Comparison of ENCODE assay signal across 1 fruit fly cellular context in genomic region chr3R:7892246-7893000, dm6.
A peak's percentile ranks its signal among the peaks of the same experiment; 100 is the strongest.
TF ChIP-seq lines count a peak whose summit lies in the region.

No protein-coding gene starts in this region.

TF ChIP-seq in whole organism, embryonic, 481 proteins besides CTCF, POLR2A, EP300 and RAD21 (continued from another document):
- no peak for TF ChIP-seq grn (GFP tag; optimal IDR thresholded peaks at IDR 0.05; lab: Kevin White, UChicago)
- no peak for TF ChIP-seq kah (GFP tag; optimal IDR thresholded peaks at IDR 0.05; lab: Kevin White, UChicago)
- peak; percentile 69 for TF ChIP-seq cwo (GFP tag; optimal IDR thresholded peaks at IDR 0.05; lab: Kevin White, UChicago)
- 0 out of 2 replicates have a peak, but pooled peaks have one; percentile 32 for TF ChIP-seq ara (GFP tag; IDR thresholded peaks at IDR 0.05; lab: Robert Waterston, UW)
- no peak for TF ChIP-seq peb (GFP tag; IDR thresholded peaks at IDR 0.05; lab: Robert Waterston, UW)
- TF ChIP-seq CoRest (tag; optimal IDR thresholded peaks at IDR 0.05; lab: Kevin White, UChicago): peak; percentile 16
- peak; percentile 28 for TF ChIP-seq CG8924 (tag; optimal IDR thresholded peaks at IDR 0.05; lab: Kevin White, UChicago)
- TF ChIP-seq ems (GFP tag; optimal IDR thresholded peaks at IDR 0.05; lab: Kevin White, UChicago): no peak
- TF ChIP-seq CG12104 (GFP tag; optimal IDR thresholded peaks at IDR 0.05; lab: Kevin White, UChicago): peak; percentile 31
- TF ChIP-seq Ets97D (GFP tag; optimal IDR thresholded peaks at IDR 0.05; lab: Kevin White, UChicago): peak; percentile 67
- TF ChIP-seq Oli (tag; optimal IDR thresholded peaks at IDR 0.05; lab: Kevin White, UChicago): peak; percentile 15
- peak; percentile 63; the same call in 2 of the 3 replicates for TF ChIP-seq ci (GFP tag; IDR thresholded peaks at IDR 0.05; lab: Robert Waterston, UW)
- peak; percentile 7 for TF ChIP-seq mam (GFP tag; optimal IDR thresholded peaks at IDR 0.05; lab: Kevin White, UChicago)
- peak; percentile 5 for TF ChIP-seq HmgZ (tag; optimal IDR thresholded peaks at IDR 0.05; lab: Kevin White, UChicago)
- TF ChIP-seq Drgx (GFP tag; IDR thresholded peaks at IDR 0.05; lab: Robert Waterston, UW): peak; percentile 82
- peak; percentile 76 for TF ChIP-seq CG9932 (GFP tag; IDR thresholded peaks at IDR 0.05; lab: Robert Waterston, UW)
- TF ChIP-seq CG17802 (tag; optimal IDR thresholded peaks at IDR 0.05; lab: Kevin White, UChicago): no peak
- no peak for TF ChIP-seq Hey (tag; optimal IDR thresholded peaks at IDR 0.05; lab: Kevin White, UChicago)
- peak; percentile 78 for TF ChIP-seq CG32532 (GFP tag; IDR thresholded peaks at IDR 0.05; lab: Robert Waterston, UW)
- no peak for TF ChIP-seq ken (GFP tag; IDR thresholded peaks at IDR 0.05; lab: Robert Waterston, UW)
- no peak for TF ChIP-seq CG42726 (GFP tag; IDR thresholded peaks at IDR 0.05; lab: Robert Waterston, UW; ENCODE audit: partially characterized antibody)
- peak; percentile 15; the same call in 1 of the 2 replicates for TF ChIP-seq CG11247 (GFP tag; IDR thresholded peaks at IDR 0.05; lab: Robert Waterston, UW)
- TF ChIP-seq CG16863 (GFP tag; optimal IDR thresholded peaks at IDR 0.05; lab: Kevin White, UChicago): no peak
- peak; percentile 13 for TF ChIP-seq CG6813 (GFP tag; optimal IDR thresholded peaks at IDR 0.05; lab: Kevin White, UChicago)
- peak; percentile 24 for TF ChIP-seq fd3F (GFP tag; optimal IDR thresholded peaks at IDR 0.05; lab: Kevin White, UChicago)
- TF ChIP-seq HHEX (GFP tag; optimal IDR thresholded peaks at IDR 0.05; lab: Kevin White, UChicago): peak; percentile 7
- TF ChIP-seq stc (GFP tag; IDR thresholded peaks at IDR 0.05; lab: Robert Waterston, UW): peak; percentile 44; the same call in 1 of the 2 replicates
- TF ChIP-seq tin (GFP tag; optimal IDR thresholded peaks at IDR 0.05; lab: Kevin White, UChicago): no peak
- peak; percentile 43 for TF ChIP-seq H2.0 (GFP tag; IDR thresholded peaks at IDR 0.05; lab: Robert Waterston, UW)
- no peak for TF ChIP-seq CG7745 (tag; optimal IDR thresholded peaks at IDR 0.05; lab: Kevin White, UChicago)
- TF ChIP-seq CG18619 (GFP tag; optimal IDR thresholded peaks at IDR 0.05; lab: Kevin White, UChicago): peak; percentile 38
- peak; percentile 37 for TF ChIP-seq Fer3 (tag; optimal IDR thresholded peaks at IDR 0.05; lab: Kevin White, UChicago)
- TF ChIP-seq phol (tag; optimal IDR thresholded peaks at IDR 0.05; lab: Kevin White, UChicago): peak; percentile 92
- TF ChIP-seq CG9437 (GFP tag; optimal IDR thresholded peaks at IDR 0.05; lab: Kevin White, UChicago): peak; percentile 5
- TF ChIP-seq PHDP (tag; optimal IDR thresholded peaks at IDR 0.05; lab: Kevin White, UChicago): peak; percentile 21
- peak; percentile 55 for TF ChIP-seq caup (GFP tag; optimal IDR thresholded peaks at IDR 0.05; lab: Kevin White, UChicago; ENCODE audit: severe bottlenecking)
- no peak for TF ChIP-seq CG8290 (GFP tag; optimal IDR thresholded peaks at IDR 0.05; lab: Kevin White, UChicago)
- TF ChIP-seq CG8290 (tag; optimal IDR thresholded peaks at IDR 0.05; lab: Kevin White, UChicago): peak; percentile 29 to 52
- peak; percentile 26 for TF ChIP-seq NfI (GFP tag; optimal IDR thresholded peaks at IDR 0.05; lab: Kevin White, UChicago)
- peak; percentile 62 for TF ChIP-seq CG2678 (tag; optimal IDR thresholded peaks at IDR 0.05; lab: Kevin White, UChicago)
- no peak for TF ChIP-seq CG10565 (GFP tag; optimal IDR thresholded peaks at IDR 0.05; lab: Kevin White, UChicago)
- TF ChIP-seq CG9817 (tag; optimal IDR thresholded peaks at IDR 0.05; lab: Kevin White, UChicago): peak; percentile 49
- TF ChIP-seq ttk (GFP tag; IDR thresholded peaks at IDR 0.05; lab: Robert Waterston, UW): peak; percentile 32; the same call in 1 of the 2 replicates
- TF ChIP-seq dmrt99B (tag; optimal IDR thresholded peaks at IDR 0.05; lab: Kevin White, UChicago): peak; percentile 48
- peak; percentile 21 for TF ChIP-seq CG2712 (tag; optimal IDR thresholded peaks at IDR 0.05; lab: Kevin White, UChicago)
- TF ChIP-seq CG13894 (tag; optimal IDR thresholded peaks at IDR 0.05; lab: Kevin White, UChicago): peak; percentile 85
- peak in 1 of 2 experiments; percentile 25 for TF ChIP-seq bsh (GFP tag; optimal IDR thresholded peaks at IDR 0.05; lab: Kevin White, UChicago)
- TF ChIP-seq CG14014 (GFP tag; IDR thresholded peaks at IDR 0.05; lab: Robert Waterston, UW): peak; percentile 42; the same call in 1 of the 2 replicates
- TF ChIP-seq CG18599 (GFP tag; optimal IDR thresholded peaks at IDR 0.05; lab: Kevin White, UChicago): peak; percentile 66
- 0 out of 2 replicates have a peak, but pooled peaks have one; percentile 28 for TF ChIP-seq GATAe (GFP tag; conservative IDR thresholded peaks at IDR 0.05; lab: Robert Waterston, UW)
- peak; percentile 35 for TF ChIP-seq exex (tag; optimal IDR thresholded peaks at IDR 0.05; lab: Kevin White, UChicago)
- 0 out of 2 replicates have a peak, but pooled peaks have one; percentile 39 for TF ChIP-seq Awh (GFP tag; IDR thresholded peaks at IDR 0.05; lab: Robert Waterston, UW)
- TF ChIP-seq Dad (GFP tag; optimal IDR thresholded peaks at IDR 0.05; lab: Kevin White, UChicago): no peak
- TF ChIP-seq BtbVII (GFP tag; optimal IDR thresholded peaks at IDR 0.05; lab: Kevin White, UChicago): peak; percentile 54
- TF ChIP-seq pzg (GFP tag; optimal IDR thresholded peaks at IDR 0.05; lab: Kevin White, UChicago): no peak
- peak; percentile 1 for TF ChIP-seq CG13424 (tag; optimal IDR thresholded peaks at IDR 0.05; lab: Kevin White, UChicago)
- peak; percentile 35; the same call in 1 of the 2 replicates for TF ChIP-seq vvl (GFP tag; IDR thresholded peaks at IDR 0.05; lab: Robert Waterston, UW)
- peak; percentile 94 for TF ChIP-seq Deaf1 (tag; optimal IDR thresholded peaks at IDR 0.05; lab: Kevin White, UChicago)
- peak; percentile 56 for TF ChIP-seq D19B (GFP tag; optimal IDR thresholded peaks at IDR 0.05; lab: Kevin White, UChicago)
- peak; percentile 50 for TF ChIP-seq CG3281 (GFP tag; optimal IDR thresholded peaks at IDR 0.05; lab: Kevin White, UChicago)
- TF ChIP-seq hkb (optimal IDR thresholded peaks at IDR 0.05; lab: Kevin White, UChicago): no peak
- TF ChIP-seq hkb (GFP tag; IDR thresholded peaks at IDR 0.05; lab: Robert Waterston, UW): peak; percentile 51
- peak; percentile 68 for TF ChIP-seq row (GFP tag; IDR thresholded peaks at IDR 0.05; lab: Robert Waterston, UW)
- 0 out of 2 replicates have a peak, but pooled peaks have one; percentile 16 for TF ChIP-seq CG31441 (GFP tag; IDR thresholded peaks at IDR 0.05; lab: Robert Waterston, UW)
- peak; percentile 22 for TF ChIP-seq scrt (GFP tag; optimal IDR thresholded peaks at IDR 0.05; lab: Kevin White, UChicago)
- peak; percentile 1 for TF ChIP-seq fd102C (GFP tag; optimal IDR thresholded peaks at IDR 0.05; lab: Kevin White, UChicago)
- no peak for TF ChIP-seq fu2 (GFP tag; optimal IDR thresholded peaks at IDR 0.05; lab: Kevin White, UChicago)
- TF ChIP-seq CG31224 (GFP tag; IDR thresholded peaks at IDR 0.05; lab: Robert Waterston, UW): peak; percentile 36; the same call in 1 of the 2 replicates
- peak; percentile 25; the same call in 1 of the 2 replicates for TF ChIP-seq CG7372 (GFP tag; IDR thresholded peaks at IDR 0.05; lab: Robert Waterston, UW)
- peak; percentile 26; the same call in 1 of the 3 replicates for TF ChIP-seq Mrtf (GFP tag; IDR thresholded peaks at IDR 0.05; lab: Robert Waterston, UW)
- peak; percentile 11 for TF ChIP-seq CG17385 (GFP tag; optimal IDR thresholded peaks at IDR 0.05; lab: Kevin White, UChicago)
- peak; percentile 38 for TF ChIP-seq B-H1 (GFP tag; IDR thresholded peaks at IDR 0.05; lab: Robert Waterston, UW)
- peak; percentile 45 for TF ChIP-seq bcd (GFP tag; optimal IDR thresholded peaks at IDR 0.05; lab: Kevin White, UChicago)
- no peak for TF ChIP-seq her (GFP tag; optimal IDR thresholded peaks at IDR 0.05; lab: Kevin White, UChicago)
- TF ChIP-seq Atf-2 (GFP tag; optimal IDR thresholded peaks at IDR 0.05; lab: Kevin White, UChicago): no peak
- TF ChIP-seq gsb (GFP tag; IDR thresholded peaks at IDR 0.05; lab: Robert Waterston, UW): no peak
- TF ChIP-seq Med (GFP tag; lab: Kevin White, UChicago): peak; percentile 89
- no peak for TF ChIP-seq Scr (GFP tag; IDR thresholded peaks at IDR 0.05; lab: Robert Waterston, UW; ENCODE audit: partially characterized antibody)
- no peak; the same call in 1 of the 2 replicates for TF ChIP-seq ranshi (GFP tag; IDR thresholded peaks at IDR 0.05; lab: Robert Waterston, UW)
- TF ChIP-seq CG10147 (GFP tag; optimal IDR thresholded peaks at IDR 0.05; lab: Kevin White, UChicago): peak; percentile 57
- TF ChIP-seq CG14441 (GFP tag; IDR thresholded peaks at IDR 0.05; lab: Robert Waterston, UW): peak; percentile 68
- TF ChIP-seq Dbx (GFP tag; IDR thresholded peaks at IDR 0.05; lab: Robert Waterston, UW): peak; percentile 79
- TF ChIP-seq CG2199 (GFP tag; IDR thresholded peaks at IDR 0.05; lab: Robert Waterston, UW): no peak
- no peak for TF ChIP-seq ewg (GFP tag; optimal IDR thresholded peaks at IDR 0.05; lab: Kevin White, UChicago)
- peak; percentile 44 for TF ChIP-seq CG12659 (GFP tag; optimal IDR thresholded peaks at IDR 0.05; lab: Kevin White, UChicago)
- no peak for TF ChIP-seq Ssrp (tag; optimal IDR thresholded peaks at IDR 0.05; lab: Kevin White, UChicago)
- peak; percentile 20 for TF ChIP-seq CG2875 (GFP tag; optimal IDR thresholded peaks at IDR 0.05; lab: Kevin White, UChicago)
- no peak for TF ChIP-seq YL-1 (GFP tag; optimal IDR thresholded peaks at IDR 0.05; lab: Kevin White, UChicago)
- peak; percentile 70 for TF ChIP-seq Meics (GFP tag; optimal IDR thresholded peaks at IDR 0.05; lab: Kevin White, UChicago)
- peak; percentile 56; the same call in 1 of the 3 replicates for TF ChIP-seq CG6175 (GFP tag; IDR thresholded peaks at IDR 0.05; lab: Robert Waterston, UW)
- TF ChIP-seq CG1602 (GFP tag; optimal IDR thresholded peaks at IDR 0.05; lab: Kevin White, UChicago): no peak
- TF ChIP-seq CG13296 (GFP tag; optimal IDR thresholded peaks at IDR 0.05; lab: Kevin White, UChicago): peak; percentile 43
- peak; percentile 80 for TF ChIP-seq lab (GFP tag; optimal IDR thresholded peaks at IDR 0.05; lab: Kevin White, UChicago)
- peak; percentile 32; the same call in 1 of the 2 replicates for TF ChIP-seq E2f1 (GFP tag; IDR thresholded peaks at IDR 0.05; lab: Robert Waterston, UW)
- peak; percentile 31 for TF ChIP-seq grau (tag; optimal IDR thresholded peaks at IDR 0.05; lab: Kevin White, UChicago)
- TF ChIP-seq CG34422 (GFP tag; IDR thresholded peaks at IDR 0.05; lab: Robert Waterston, UW): peak; percentile 59; the same call in 1 of the 3 replicates
- no peak for TF ChIP-seq prd (optimal IDR thresholded peaks at IDR 0.05; lab: Kevin White, UChicago)
- peak; percentile 61 for TF ChIP-seq prd (GFP tag; IDR thresholded peaks at IDR 0.05; lab: Robert Waterston, UW)
- TF ChIP-seq unpg (GFP tag; optimal IDR thresholded peaks at IDR 0.05; lab: Kevin White, UChicago): peak; percentile 0
- peak; percentile 69 for TF ChIP-seq CG10543 (GFP tag; optimal IDR thresholded peaks at IDR 0.05; lab: Kevin White, UChicago)
- no peak for TF ChIP-seq otp (GFP tag; IDR thresholded peaks at IDR 0.05; lab: Robert Waterston, UW)
- TF ChIP-seq lmd (GFP tag; IDR thresholded peaks at IDR 0.05; lab: Robert Waterston, UW): peak; percentile 76; the same call in 1 of the 2 replicates
- no peak for TF ChIP-seq Hr3 (GFP tag; optimal IDR thresholded peaks at IDR 0.05; lab: Kevin White, UChicago)
- peak; percentile 54; the same call in 1 of the 2 replicates for TF ChIP-seq sisA (GFP tag; IDR thresholded peaks at IDR 0.05; lab: Robert Waterston, UW)
- peak; percentile 75 for TF ChIP-seq CG11504 (tag; optimal IDR thresholded peaks at IDR 0.05; lab: Kevin White, UChicago)
- peak; percentile 72 for TF ChIP-seq NFAT (GFP tag; IDR thresholded peaks at IDR 0.05; lab: Robert Waterston, UW)
- peak; percentile 58; the same call in 2 of the 3 replicates for TF ChIP-seq CG11560 (tag; IDR thresholded peaks at IDR 0.05; lab: Robert Waterston, UW)
- peak; percentile 77 for TF ChIP-seq dysf (GFP tag; IDR thresholded peaks at IDR 0.05; lab: Robert Waterston, UW)
- peak; percentile 66 for TF ChIP-seq CG11456 (GFP tag; IDR thresholded peaks at IDR 0.05; lab: Robert Waterston, UW)
- peak; percentile 41 for TF ChIP-seq lilli (GFP tag; optimal IDR thresholded peaks at IDR 0.05; lab: Kevin White, UChicago)
- 0 out of 2 replicates have a peak, but pooled peaks have one; percentile 10 for TF ChIP-seq wdn (GFP tag; IDR thresholded peaks at IDR 0.05; lab: Robert Waterston, UW)
- peak; percentile 54; the same call in 2 of the 3 replicates for TF ChIP-seq tgo (GFP tag; IDR thresholded peaks at IDR 0.05; lab: Robert Waterston, UW)
- TF ChIP-seq tap (tag; optimal IDR thresholded peaks at IDR 0.05; lab: Kevin White, UChicago): peak; percentile 56
- peak; percentile 38 for TF ChIP-seq Vsx1 (GFP tag; optimal IDR thresholded peaks at IDR 0.05; lab: Kevin White, UChicago)
- no peak for TF ChIP-seq CG3995 (GFP tag; optimal IDR thresholded peaks at IDR 0.05; lab: Kevin White, UChicago)
- TF ChIP-seq Hr51 (GFP tag; optimal IDR thresholded peaks at IDR 0.05; lab: Kevin White, UChicago): peak in 1 of 2 experiments; percentile 15
- TF ChIP-seq MBD-R2 (GFP tag; IDR thresholded peaks at IDR 0.05; lab: Robert Waterston, UW): peak; percentile 50; the same call in 1 of the 2 replicates
- TF ChIP-seq usp (GFP tag; optimal IDR thresholded peaks at IDR 0.05; lab: Kevin White, UChicago): no peak
- TF ChIP-seq lov (optimal IDR thresholded peaks at IDR 0.05; lab: Kevin White, UChicago): no peak
- TF ChIP-seq lov (GFP tag; IDR thresholded peaks at IDR 0.05; lab: Robert Waterston, UW): 0 out of 3 replicates have a peak, but pooled peaks have one; percentile 3
- TF ChIP-seq CG7556 (GFP tag; optimal IDR thresholded peaks at IDR 0.05; lab: Kevin White, UChicago): peak; percentile 31
